Fruit fly (Drosophila melanogaster) whole organism, prepupa: ENCODE results near the gene CG10514.

Experiments
- CG10669 ChIP-seq: fragments of 200-800 bp; sonication (Bioruptor generic); optimal IDR thresholded peaks from 3 replicates; lab custom pipeline; 2018; ENCODE audit warnings: missing biosample characterization, mild to moderate bottlenecking, missing genetic modification characterization, moderate library complexity
- CG11294 ChIP-seq: fragments of 200-800 bp; sonication (Bioruptor generic); IDR thresholded peaks from 2 replicates; pipeline ENCODE4 v1.3.6; 2022; ENCODE audit warnings: missing biosample characterization, missing genetic modification characterization
- CG11762 ChIP-seq: fragments of 200-800 bp; sonication (Bioruptor generic); optimal IDR thresholded peaks from 3 replicates; lab custom pipeline; 2016; ENCODE audit warnings: missing biosample characterization, missing genetic modification characterization; ENCODE audit not compliant: insufficient read depth
- CG11902 ChIP-seq: fragments of 200-800 bp; sonication (Bioruptor generic); optimal IDR thresholded peaks from 3 replicates; lab custom pipeline; 2016; ENCODE audit warnings: missing biosample characterization, missing genetic modification characterization
- CG15336 ChIP-seq: fragments of 200-800 bp; sonication (Bioruptor generic); IDR thresholded peaks from 2 replicates; pipeline ENCODE4 v1.3.6; 2022; ENCODE audit warnings: missing biosample characterization, missing genetic modification characterization
- CG1621 ChIP-seq: fragments of 200-800 bp; sonication (Bioruptor generic); optimal IDR thresholded peaks from 3 replicates; lab custom pipeline; 2018; ENCODE audit warnings: missing biosample characterization, mild to moderate bottlenecking, missing genetic modification characterization
- CG16779 ChIP-seq: fragments of 200-800 bp; sonication (Bioruptor generic); optimal IDR thresholded peaks from 3 replicates; lab custom pipeline; 2017; ENCODE audit warnings: missing biosample characterization, mild to moderate bottlenecking, missing genetic modification characterization
- CG31627 ChIP-seq: fragments of 200-800 bp; sonication (Bioruptor generic); optimal IDR thresholded peaks from 3 replicates; lab custom pipeline; 2016; ENCODE audit warnings: missing biosample characterization, missing genetic modification characterization
- CG32006 ChIP-seq: fragments of 200-800 bp; sonication (Bioruptor generic); optimal IDR thresholded peaks from 3 replicates; lab custom pipeline; 2017; ENCODE audit warnings: missing biosample characterization, mild to moderate bottlenecking, missing genetic modification characterization
- CG34406 ChIP-seq: fragments of 200-800 bp; sonication (Bioruptor generic); optimal IDR thresholded peaks from 3 replicates; lab custom pipeline; 2016; ENCODE audit warnings: missing biosample characterization, missing genetic modification characterization
- CG3919 ChIP-seq: fragments of 200-800 bp; sonication (Bioruptor generic); optimal IDR thresholded peaks from 3 replicates; lab custom pipeline; 2016; ENCODE audit warnings: missing biosample characterization, missing genetic modification characterization
- CG4318 ChIP-seq: fragments of 200-800 bp; sonication (Bioruptor generic); optimal IDR thresholded peaks from 3 replicates; lab custom pipeline; 2017; ENCODE audit warnings: missing biosample characterization, mild to moderate bottlenecking, missing genetic modification characterization
- CG6163 ChIP-seq: fragments of 200-800 bp; sonication (Bioruptor generic); IDR thresholded peaks from 3 replicates; pipeline ENCODE4 v1.3.6; 2022; ENCODE audit warnings: missing biosample characterization, missing genetic modification characterization
- CG6792 ChIP-seq: fragments of 200-800 bp; sonication (Bioruptor generic); optimal IDR thresholded peaks from 3 replicates; lab custom pipeline; 2016; ENCODE audit warnings: missing biosample characterization, missing genetic modification characterization
- CG6808 ChIP-seq: fragments of 200-800 bp; sonication (Bioruptor generic); optimal IDR thresholded peaks from 3 replicates; lab custom pipeline; 2017; ENCODE audit warnings: missing biosample characterization, missing genetic modification characterization, mild to moderate bottlenecking, moderate library complexity, missing genetic modification reagents
- CG6854 ChIP-seq: fragments of 200-800 bp; sonication (Bioruptor generic); optimal IDR thresholded peaks from 2 replicates; lab custom pipeline; 2017; ENCODE audit warnings: missing biosample characterization, mild to moderate bottlenecking, missing genetic modification characterization
- CG7368 ChIP-seq: fragments of 200-800 bp; sonication (Bioruptor generic); optimal IDR thresholded peaks from 3 replicates; lab custom pipeline; 2016; ENCODE audit warnings: missing biosample characterization, missing genetic modification characterization
- CG8119 ChIP-seq: fragments of 200-800 bp; sonication (Bioruptor generic); IDR thresholded peaks from 3 replicates; pipeline ENCODE4 v1.3.6; 2022; ENCODE audit warnings: missing biosample characterization, missing genetic modification characterization
- CG8319 ChIP-seq: fragments of 200-800 bp; sonication (Bioruptor generic); optimal IDR thresholded peaks from 3 replicates; lab custom pipeline; 2016; ENCODE audit warnings: missing biosample characterization, missing genetic modification characterization
- CG8632 ChIP-seq: fragments of 200-800 bp; sonication (Bioruptor generic); optimal IDR thresholded peaks from 3 replicates; lab custom pipeline; 2016; ENCODE audit warnings: missing biosample characterization, missing genetic modification characterization
- Eip78C ChIP-seq: fragments of 200-800 bp; sonication (Bioruptor generic); peaks from one replicate; lab custom pipeline; 2016; ENCODE audit warnings: missing biosample characterization, missing genetic modification characterization
- Eip93F ChIP-seq: fragments of 200-800 bp; sonication (Bioruptor generic); optimal IDR thresholded peaks from 2 replicates; lab custom pipeline; 2016; ENCODE audit warnings: missing biosample characterization, mild to moderate bottlenecking, missing genetic modification characterization
- Ets21C ChIP-seq: fragments of 200-800 bp; sonication (Bioruptor generic); optimal IDR thresholded peaks from 3 replicates; lab custom pipeline; 2016; ENCODE audit warnings: missing biosample characterization, missing genetic modification characterization
- Gug ChIP-seq: fragments of 200-800 bp; sonication (Bioruptor generic); IDR thresholded peaks from 2 replicates; pipeline ENCODE4 v1.3.6; 2022; ENCODE audit warnings: missing biosample characterization, missing genetic modification characterization
- Hr38 ChIP-seq: sonication (Bioruptor generic); optimal IDR thresholded peaks from 2 replicates; lab custom pipeline; 2016; ENCODE audit warnings: missing biosample characterization, missing genetic modification characterization
- Hr39 ChIP-seq: fragments of 200-800 bp; sonication (Bioruptor generic); optimal IDR thresholded peaks from 2 replicates; lab custom pipeline; 2016; ENCODE audit warnings: missing biosample characterization, missing genetic modification characterization
- Hr4 ChIP-seq: fragments of 200-800 bp; sonication (Bioruptor generic); optimal IDR thresholded peaks from 3 replicates; lab custom pipeline; 2016; ENCODE audit warnings: missing biosample characterization, missing genetic modification characterization
- Lpt ChIP-seq: fragments of 200-800 bp; sonication (Bioruptor generic); optimal IDR thresholded peaks from 3 replicates; lab custom pipeline; 2016; ENCODE audit warnings: missing biosample characterization, missing genetic modification characterization
- Met ChIP-seq: fragments of 200-800 bp; sonication (Bioruptor generic); optimal IDR thresholded peaks from 3 replicates; lab custom pipeline; 2016; ENCODE audit warnings: missing biosample characterization, missing genetic modification characterization
- OdsH ChIP-seq: fragments of 200-800 bp; sonication (Bioruptor generic); optimal IDR thresholded peaks from 3 replicates; lab custom pipeline; 2016; ENCODE audit warnings: missing biosample characterization, missing genetic modification characterization
- Smox ChIP-seq: fragments of 200-800 bp; sonication (Bioruptor generic); optimal IDR thresholded peaks from 3 replicates; lab custom pipeline; 2016; ENCODE audit warnings: missing biosample characterization, missing genetic modification characterization
- Sox102F ChIP-seq: fragments of 200-800 bp; sonication (Bioruptor generic); optimal IDR thresholded peaks from 2 replicates; lab custom pipeline; 2016; ENCODE audit warnings: missing biosample characterization, mild to moderate bottlenecking, missing genetic modification characterization
- Sox14 ChIP-seq: fragments of 200-800 bp; sonication (Bioruptor generic); optimal IDR thresholded peaks from 3 replicates; lab custom pipeline; 2016; ENCODE audit warnings: missing biosample characterization, missing genetic modification characterization
- Sox15 ChIP-seq: fragments of 200-800 bp; sonication (Bioruptor generic); optimal IDR thresholded peaks from 3 replicates; lab custom pipeline; 2016; ENCODE audit warnings: missing biosample characterization, missing genetic modification characterization
- achi ChIP-seq: fragments of 200-800 bp; sonication (Bioruptor generic); optimal IDR thresholded peaks from 3 replicates; lab custom pipeline; 2016; ENCODE audit warnings: missing biosample characterization, missing genetic modification characterization
- acj6 ChIP-seq: fragments of 200-800 bp; sonication (Bioruptor generic); optimal IDR thresholded peaks from 3 replicates; lab custom pipeline; 2016; ENCODE audit warnings: missing biosample characterization, missing genetic modification characterization
- cyc ChIP-seq: fragments of 200-800 bp; sonication (Bioruptor generic); optimal IDR thresholded peaks from 3 replicates; lab custom pipeline; 2016; ENCODE audit warnings: missing biosample characterization, missing genetic modification characterization
- dac ChIP-seq: fragments of 200-800 bp; sonication (Bioruptor generic); optimal IDR thresholded peaks from 2 replicates; lab custom pipeline; 2017; ENCODE audit warnings: missing biosample characterization, mild to moderate bottlenecking, missing genetic modification characterization
- dsx ChIP-seq: fragments of 200-800 bp; optimal IDR thresholded peaks from 3 replicates; lab custom pipeline; 2019; ENCODE audit warnings: missing biosample characterization, mild to moderate bottlenecking, missing genetic modification characterization, moderate library complexity; ENCODE audit not compliant: poor library complexity, severe bottlenecking
- eg ChIP-seq: fragments of 200-800 bp; sonication (Bioruptor generic); IDR thresholded peaks from 3 replicates; pipeline ENCODE4 v1.3.6; 2022; ENCODE audit warnings: missing biosample characterization, missing genetic modification characterization
- fd59A ChIP-seq: fragments of 200-800 bp; sonication (Bioruptor generic); optimal IDR thresholded peaks from 2 replicates; lab custom pipeline; 2017; ENCODE audit warnings: missing biosample characterization, mild to moderate bottlenecking, missing genetic modification characterization, missing genetic modification reagents
- fd85E ChIP-seq: fragments of 200-800 bp; sonication (Bioruptor generic); optimal IDR thresholded peaks from 3 replicates; lab custom pipeline; 2016; ENCODE audit warnings: missing biosample characterization, missing genetic modification characterization
- fkh ChIP-seq: fragments of 200-800 bp; sonication (Bioruptor generic); optimal IDR thresholded peaks from 3 replicates; lab custom pipeline; 2017; ENCODE audit warnings: missing biosample characterization, mild to moderate bottlenecking, missing genetic modification characterization, moderate library complexity
- lz ChIP-seq: fragments of 200-800 bp; sonication (Bioruptor generic); optimal IDR thresholded peaks from 3 replicates; lab custom pipeline; 2016; ENCODE audit warnings: missing biosample characterization, missing genetic modification characterization
- net ChIP-seq: fragments of 200-800 bp; sonication (Bioruptor generic); optimal IDR thresholded peaks from 3 replicates; lab custom pipeline; 2016; ENCODE audit warnings: missing biosample characterization, missing genetic modification characterization
- salr ChIP-seq, 2 experiments: fragments of 200-800 bp; sonication (Bioruptor generic); optimal IDR thresholded peaks; 3 replicates each; lab custom pipeline; 2016 to 2018; ENCODE audit warnings: missing biosample characterization in 2 of 2, missing genetic modification characterization in 2 of 2, mild to moderate bottlenecking in 1 of 2
- spab ChIP-seq: fragments of 200-800 bp; sonication (Bioruptor generic); optimal IDR thresholded peaks from 2 replicates; lab custom pipeline; 2017; ENCODE audit warnings: missing biosample characterization, mild to moderate bottlenecking, missing genetic modification characterization, missing genetic modification reagents
- ss ChIP-seq, 2 experiments: fragments of 200-800 bp; sonication (Bioruptor generic); optimal IDR thresholded peaks; 2 replicates in 1 of 2; 3 replicates in 1 of 2; lab custom pipeline; 2017 to 2018; ENCODE audit warnings: mild to moderate bottlenecking in 2 of 2, missing biosample characterization in 2 of 2, missing genetic modification characterization in 2 of 2, moderate library complexity in 1 of 2
- svp ChIP-seq: fragments of 200-800 bp; sonication (Bioruptor generic); peaks from one replicate; lab custom pipeline; 2016; ENCODE audit warnings: missing biosample characterization, missing genetic modification characterization
- topi ChIP-seq: fragments of 200-800 bp; sonication (Bioruptor generic); optimal IDR thresholded peaks from 3 replicates; lab custom pipeline; 2016; ENCODE audit warnings: missing biosample characterization, missing genetic modification characterization
- vri ChIP-seq: fragments of 200-800 bp; sonication (Bioruptor generic); optimal IDR thresholded peaks from 3 replicates; lab custom pipeline; 2016; ENCODE audit warnings: missing biosample characterization, mild to moderate bottlenecking, missing genetic modification characterization

CG10514 gene

dm6 chr3R:25238771-25239700 lies 40.6 kb downstream of the CG10514 start:
- TF ChIP-seq lz (GFP tag; lab: Kevin White, UChicago) (no peak), CG10669 (GFP tag; lab: Kevin White, UChicago) (peak; percentile 31), Sox102F (no peak), Smox (GFP tag; lab: Kevin White, UChicago) (no peak), CG15336 (no peak), CG4318 (GFP tag; lab: Kevin White, UChicago) (no peak), CG31627 (GFP tag; lab: Kevin White, UChicago) (no peak), CG6854 (no peak), dsx (peak; percentile 56), CG11902 (no peak), CG11294 (GFP tag; lab: Robert Waterston, UW) (no peak), Eip93F (GFP tag; lab: Kevin White, UChicago) (no peak), fd59A (GFP tag; lab: Kevin White, UChicago) (no peak), CG16779 (no peak), CG6808 (GFP tag; lab: Kevin White, UChicago) (peak; percentile 47), Ets21C (GFP tag; lab: Kevin White, UChicago) (no peak), CG1621 (tag; lab: Kevin White, UChicago) (peak; percentile 45), OdsH (no peak), Eip78C (GFP tag; lab: Kevin White, UChicago) (peak; percentile 78), Hr39 (GFP tag; lab: Kevin White, UChicago) (no peak), eg (GFP tag; lab: Robert Waterston, UW) (no peak), salr (GFP tag; optimal IDR thresholded peaks at IDR 0.05; lab: Kevin White, UChicago) (no peak), acj6 (GFP tag; lab: Kevin White, UChicago) (no peak), topi (GFP tag; lab: Kevin White, UChicago) (no peak), CG8632 (GFP tag; lab: Kevin White, UChicago) (no peak), ss (GFP tag; optimal IDR thresholded peaks at IDR 0.05; lab: Kevin White, UChicago) (peak; percentile 28 to 32), Hr38 (GFP tag; lab: Kevin White, UChicago) (no peak), Hr4 (GFP tag; lab: Kevin White, UChicago) (no peak), Sox14 (GFP tag; lab: Kevin White, UChicago) (no peak), achi (GFP tag; lab: Kevin White, UChicago) (no peak), CG11762 (GFP tag; lab: Kevin White, UChicago) (no peak), CG34406 (GFP tag; lab: Kevin White, UChicago) (no peak), spab (GFP tag; lab: Kevin White, UChicago) (peak; percentile 22), net (no peak), CG8119 (GFP tag; lab: Robert Waterston, UW) (no peak), dac (GFP tag; lab: Kevin White, UChicago) (no peak), Gug (GFP tag; lab: Robert Waterston, UW) (no peak), fd85E (GFP tag; lab: Kevin White, UChicago) (no peak), svp (no peak), CG6163 (GFP tag; lab: Robert Waterston, UW) (no peak), CG32006 (GFP tag; lab: Kevin White, UChicago) (no peak), CG6792 (GFP tag; lab: Kevin White, UChicago) (no peak), CG8319 (GFP tag; lab: Kevin White, UChicago) (no peak), Met (GFP tag; lab: Kevin White, UChicago) (no peak), CG7368 (GFP tag; lab: Kevin White, UChicago) (no peak), cyc (GFP tag; lab: Kevin White, UChicago) (no peak), Sox15 (GFP tag; lab: Kevin White, UChicago) (no peak), fkh (GFP tag; lab: Kevin White, UChicago) (no peak), Lpt (GFP tag; lab: Kevin White, UChicago) (no peak), vri (GFP tag; lab: Kevin White, UChicago) (no peak), CG3919 (peak; percentile 6)
